Worm (Caenorhabditis elegans): Measurements from ENCODE around the gene rpia-1.

Gene rpia-1

ce11 chrIII:7141285-7141715 is 18.4 kb downstream of the rpia-1 start:
- TF ChIP-seq lin-13 (tag; optimal IDR thresholded peaks at IDR 0.05) (no peak), M03D4.4 (tag; optimal IDR thresholded peaks at IDR 0.05) (no peak), nhr-12 (tag; optimal IDR thresholded peaks at IDR 0.05) (no peak), ces-1 (GFP tag; optimal IDR thresholded peaks at IDR 0.05) (no peak), flh-1 (GFP tag; optimal IDR thresholded peaks at IDR 0.05) (no peak), hlh-1 (tag; optimal IDR thresholded peaks at IDR 0.05) (peak; percentile 19), nhr-76 (tag; optimal IDR thresholded peaks at IDR 0.05) (no peak)

DNA sequence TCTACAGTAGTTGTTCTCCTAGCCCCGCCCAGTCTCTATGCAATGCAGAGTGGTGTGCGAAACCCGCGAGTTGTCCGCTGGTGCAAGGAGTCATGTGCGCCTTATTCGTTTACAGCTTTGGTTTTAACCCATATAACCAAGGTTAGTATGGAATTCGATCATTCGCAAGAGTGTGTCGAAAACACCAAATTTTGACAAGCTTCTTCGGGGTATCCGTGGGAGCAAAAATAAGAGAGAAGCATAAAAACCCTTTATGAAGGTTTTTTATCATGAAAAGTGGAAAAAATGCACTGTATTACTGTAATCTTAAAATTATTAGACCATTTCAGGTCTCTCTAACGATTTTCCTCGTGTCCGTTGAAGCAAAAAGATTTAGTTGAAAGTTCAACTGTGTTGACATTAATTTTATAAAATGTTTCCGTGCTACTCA is 19.3 kb downstream of the rpia-1 start:
- TF ChIP-seq ham-2 (GFP tag; optimal IDR thresholded peaks at IDR 0.05) (no peak), ceh-39 (tag; optimal IDR thresholded peaks at IDR 0.05) (no peak), ces-1 (GFP tag; optimal IDR thresholded peaks at IDR 0.05) (peak; percentile 5)

- TF ChIP-seq pha-4 (tag; optimal IDR thresholded peaks at IDR 0.05) (no peak), ces-1 (GFP tag; optimal IDR thresholded peaks at IDR 0.05) (peak; percentile 72)
Observed at ce11 chrIII:7144749-7145148, 21.8 kb downstream of the rpia-1 start, which contains the start of gene glr-2. TSS of gene glr-2 (minus strand) at chrIII:7144959.

DNA sequence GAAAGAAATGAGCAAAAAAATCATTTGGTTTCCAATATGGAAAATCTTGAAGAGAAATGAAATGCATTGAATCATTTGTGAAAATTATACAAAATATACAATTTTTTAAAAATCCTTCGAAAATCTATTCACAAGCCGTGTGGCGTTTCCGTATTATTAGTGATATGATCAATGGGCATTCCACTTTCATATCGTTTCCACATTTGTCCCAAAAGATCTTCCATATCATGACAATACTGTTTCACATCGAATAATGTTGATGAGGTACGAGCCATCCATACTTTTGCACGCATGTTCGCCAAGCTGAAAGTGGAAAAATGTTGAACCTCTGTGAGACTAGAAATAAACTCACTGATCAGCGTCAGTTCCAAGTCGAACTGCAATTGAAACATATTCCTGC is 23.4 kb downstream of the rpia-1 start:
- TF ChIP-seq unc-120 (tag; optimal IDR thresholded peaks at IDR 0.05; ENCODE audit: poor library complexity, severe bottlenecking) (no peak), nhr-237 (tag; optimal IDR thresholded peaks at IDR 0.05) (no peak)

DNA sequence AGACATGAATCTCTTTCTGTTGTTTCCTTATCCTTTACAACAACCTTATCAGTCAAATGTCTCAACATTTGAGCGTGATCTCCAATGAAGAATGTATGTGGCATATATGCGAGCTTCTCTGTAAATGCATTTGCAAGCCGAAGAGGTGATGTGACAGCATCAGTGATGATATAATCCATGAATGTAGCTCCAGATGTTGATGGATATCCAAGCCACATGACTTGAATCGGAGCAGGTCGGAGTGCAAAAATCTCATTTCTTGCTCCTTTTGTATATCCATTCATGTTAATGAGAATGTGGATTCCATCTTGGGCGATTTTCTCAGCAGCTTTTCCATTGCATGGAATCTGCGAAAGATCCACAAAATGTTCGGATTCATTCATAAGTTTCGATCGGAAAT is 25.3 kb downstream of the rpia-1 start:
- TF ChIP-seq mls-2 (tag; optimal IDR thresholded peaks at IDR 0.05) (no peak), nhr-12 (tag; optimal IDR thresholded peaks at IDR 0.05) (no peak), tbx-8 (GFP tag; optimal IDR thresholded peaks at IDR 0.05) (no peak), elt-1 (tag; optimal IDR thresholded peaks at IDR 0.05; ENCODE audit: borderline replicate concordance, insufficient read depth) (no peak), elt-3 (tag; optimal IDR thresholded peaks at IDR 0.05) (no peak), lsy-2 (tag; optimal IDR thresholded peaks at IDR 0.05) (no peak), ces-1 (GFP tag; optimal IDR thresholded peaks at IDR 0.05) (no peak), ceh-83 (GFP tag; optimal IDR thresholded peaks at IDR 0.05) (no peak), sem-2 (GFP tag; optimal IDR thresholded peaks at IDR 0.05) (no peak), nhr-28 (tag; optimal IDR thresholded peaks at IDR 0.05) (no peak), bed-3 (GFP tag; optimal IDR thresholded peaks at IDR 0.05) (no peak), ceh-43 (GFP tag; optimal IDR thresholded peaks at IDR 0.05) (no peak), ztf-11 (tag; optimal IDR thresholded peaks at IDR 0.05) (no peak), nhr-237 (tag; optimal IDR thresholded peaks at IDR 0.05) (no peak), lin-32 (GFP tag; optimal IDR thresholded peaks at IDR 0.05) (no peak), cnd-1 (tag; optimal IDR thresholded peaks at IDR 0.05) (no peak), zip-8 (tag; optimal IDR thresholded peaks at IDR 0.05) (no peak), unc-62 (GFP tag; optimal IDR thresholded peaks at IDR 0.05) (no peak), mep-1 (tag; optimal IDR thresholded peaks at IDR 0.05) (no peak), snpc-4 (tag; optimal IDR thresholded peaks at IDR 0.05) (no peak)

DNA sequence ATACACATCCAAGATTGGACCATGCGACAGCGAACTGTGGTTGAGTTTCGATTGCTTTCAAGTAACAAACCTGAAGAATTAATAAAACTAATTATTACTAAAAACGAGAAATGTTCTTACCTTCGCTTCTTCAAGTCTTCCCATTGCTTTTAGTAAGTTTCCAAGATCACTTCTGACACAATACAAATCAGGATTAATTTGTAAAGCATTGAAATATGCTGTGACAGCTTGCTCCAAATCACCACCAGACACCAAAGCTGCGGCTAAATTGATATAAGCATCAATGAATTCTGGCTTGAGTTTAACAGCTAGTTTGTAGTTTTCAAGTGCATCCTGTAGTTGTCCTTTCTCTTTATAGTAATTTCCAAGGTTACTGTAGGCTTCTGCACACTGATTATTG is 27.2 kb downstream of the rpia-1 start:
- TF ChIP-seq elt-1 (tag; optimal IDR thresholded peaks at IDR 0.05; ENCODE audit: borderline replicate concordance, insufficient read depth) (no peak), nhr-237 (tag; optimal IDR thresholded peaks at IDR 0.05) (no peak), ceh-39 (tag; optimal IDR thresholded peaks at IDR 0.05) (no peak), elt-3 (tag; optimal IDR thresholded peaks at IDR 0.05) (no peak), lsy-2 (tag; optimal IDR thresholded peaks at IDR 0.05) (no peak), M03D4.4 (tag; optimal IDR thresholded peaks at IDR 0.05) (no peak), hlh-1 (tag; optimal IDR thresholded peaks at IDR 0.05) (no peak), pha-4 (tag; optimal IDR thresholded peaks at IDR 0.05) (no peak), ztf-11 (tag; optimal IDR thresholded peaks at IDR 0.05) (no peak)

- TF ChIP-seq lin-32 (GFP tag; optimal IDR thresholded peaks at IDR 0.05) = no peak
- TF ChIP-seq ceh-83 (GFP tag; optimal IDR thresholded peaks at IDR 0.05) = no peak
- TF ChIP-seq ztf-11 (tag; optimal IDR thresholded peaks at IDR 0.05) = no peak
- TF ChIP-seq M03D4.4 (tag; optimal IDR thresholded peaks at IDR 0.05) = no peak
- no peak for TF ChIP-seq sem-2 (GFP tag; optimal IDR thresholded peaks at IDR 0.05)
- TF ChIP-seq ham-2 (GFP tag; optimal IDR thresholded peaks at IDR 0.05) = no peak
- TF ChIP-seq unc-120 (tag; optimal IDR thresholded peaks at IDR 0.05; ENCODE audit: poor library complexity, severe bottlenecking) = no peak
- no peak for TF ChIP-seq blmp-1 (tag; optimal IDR thresholded peaks at IDR 0.05)
- no peak for TF ChIP-seq ceh-43 (GFP tag; optimal IDR thresholded peaks at IDR 0.05)
- no peak for TF ChIP-seq lsy-2 (tag; optimal IDR thresholded peaks at IDR 0.05)
- TF ChIP-seq elt-1 (tag; optimal IDR thresholded peaks at IDR 0.05; ENCODE audit: borderline replicate concordance, insufficient read depth) = no peak
- no peak for TF ChIP-seq nhr-28 (tag; optimal IDR thresholded peaks at IDR 0.05)
- no peak for TF ChIP-seq bed-3 (GFP tag; optimal IDR thresholded peaks at IDR 0.05)
- no peak for TF ChIP-seq unc-39 (tag; optimal IDR thresholded peaks at IDR 0.05)
- no peak for TF ChIP-seq nhr-237 (tag; optimal IDR thresholded peaks at IDR 0.05)
- TF ChIP-seq nhr-2 (tag; optimal IDR thresholded peaks at IDR 0.05) = no peak
- no peak for TF ChIP-seq mls-2 (tag; optimal IDR thresholded peaks at IDR 0.05)
Observed at ce11 chrIII:7152569-7152968, 29.6 kb downstream of the rpia-1 start.
